Fruit fly (Drosophila melanogaster) whole organism, embryonic: Measurements from ENCODE around the gene CG44044.

Experiments
- CG10209 ChIP-seq: fragments of 200-800 bp; sonication (Bioruptor generic); optimal IDR thresholded peaks from 3 replicates; lab custom pipeline; 2017; ENCODE audit warnings: missing biosample characterization, mild to moderate bottlenecking, missing genetic modification characterization, missing genetic modification reagents
- CG12219 ChIP-seq: fragments of 200-800 bp; sonication (Bioruptor generic); optimal IDR thresholded peaks from 3 replicates; lab custom pipeline; 2018; ENCODE audit warnings: missing biosample characterization, mild to moderate bottlenecking, missing genetic modification characterization
- CG1233 ChIP-seq: fragments of 200-800 bp; sonication (Bioruptor generic); optimal IDR thresholded peaks from 4 replicates; lab custom pipeline; 2018; ENCODE audit warnings: missing biosample characterization, mild to moderate bottlenecking, missing genetic modification characterization
- CG12744 ChIP-seq: fragments of 200-800 bp; sonication (Bioruptor generic); optimal IDR thresholded peaks from 2 replicates; lab custom pipeline; 2016; ENCODE audit warnings: missing biosample characterization, missing genetic modification characterization
- CG12769 ChIP-seq: fragments of 200-800 bp; sonication (Bioruptor generic); optimal IDR thresholded peaks from 2 replicates; lab custom pipeline; 2019; ENCODE audit warnings: missing biosample characterization, mild to moderate bottlenecking, missing genetic modification characterization, moderate library complexity
- CG13624 ChIP-seq: fragments of 200-800 bp; sonication (Bioruptor generic); optimal IDR thresholded peaks from 2 replicates; lab custom pipeline; 2016; ENCODE audit warnings: missing biosample characterization, missing genetic modification characterization
- CG14710 ChIP-seq: fragments of 200-800 bp; sonication (Bioruptor generic); optimal IDR thresholded peaks from 3 replicates; lab custom pipeline; 2019; ENCODE audit warnings: missing biosample characterization, mild to moderate bottlenecking, missing genetic modification characterization, moderate library complexity
- CG15601 ChIP-seq: fragments of 200-800 bp; sonication (Bioruptor generic); optimal IDR thresholded peaks from 3 replicates; lab custom pipeline; 2019; ENCODE audit warnings: missing biosample characterization, mild to moderate bottlenecking, missing genetic modification characterization, moderate library complexity
- CG17568 ChIP-seq: fragments of 200-800 bp; sonication (Bioruptor generic); optimal IDR thresholded peaks from 2 replicates; lab custom pipeline; 2018; ENCODE audit warnings: missing biosample characterization, mild to moderate bottlenecking, missing genetic modification characterization, moderate library complexity
- CG18619 ChIP-seq: fragments of 200-800 bp; sonication (Bioruptor generic); optimal IDR thresholded peaks from 3 replicates; lab custom pipeline; 2017; ENCODE audit warnings: missing biosample characterization, mild to moderate bottlenecking, missing genetic modification characterization
- CG30020 ChIP-seq: fragments of 200-800 bp; optimal IDR thresholded peaks from 2 replicates; lab custom pipeline; 2019; ENCODE audit warnings: missing biosample characterization, mild to moderate bottlenecking, missing genetic modification characterization, moderate library complexity
- CG33557 ChIP-seq: fragments of 200-800 bp; sonication (Bioruptor generic); optimal IDR thresholded peaks from 2 replicates; lab custom pipeline; 2019; ENCODE audit warnings: missing biosample characterization, mild to moderate bottlenecking, missing genetic modification characterization, moderate library complexity
- CG3407 ChIP-seq: fragments of 200-800 bp; sonication (Bioruptor generic); optimal IDR thresholded peaks from 2 replicates; lab custom pipeline; 2018; ENCODE audit warnings: missing biosample characterization, mild to moderate bottlenecking, missing genetic modification characterization
- CG3726 ChIP-seq: fragments of 200-800 bp; sonication (Bioruptor generic); IDR thresholded peaks from 3 replicates; pipeline ENCODE4, ENCODE4 v1.3.6; 2022; ENCODE audit warnings: missing biosample characterization, missing genetic modification characterization
- CG3838 ChIP-seq: fragments of 200-800 bp; sonication (Bioruptor generic); optimal IDR thresholded peaks from 3 replicates; lab custom pipeline; 2016; ENCODE audit warnings: missing biosample characterization, missing genetic modification characterization
- CG8290 ChIP-seq, 3 experiments: fragments of 200-800 bp; sonication (Bioruptor generic); optimal IDR thresholded peaks; 2 replicates each; lab custom pipeline; 2016 to 2019; ENCODE audit warnings: missing biosample characterization in 3 of 3, missing genetic modification characterization in 3 of 3, mild to moderate bottlenecking in 2 of 3, moderate library complexity in 1 of 3
- E2f2 ChIP-seq: fragments of 200-800 bp; sonication (Bioruptor generic); IDR thresholded peaks from 2 replicates; pipeline ENCODE4 v1.3.6; 2022; ENCODE audit warnings: missing biosample characterization, missing genetic modification characterization
- Jarid2 ChIP-seq: fragments of 200-800 bp; sonication (Bioruptor generic); optimal IDR thresholded peaks from 3 replicates; lab custom pipeline; 2017; ENCODE audit warnings: mild to moderate bottlenecking, missing biosample characterization, missing genetic modification reagents, missing genetic modification characterization
- Lpt ChIP-seq: fragments of >200 bp; optimal IDR thresholded peaks from 2 replicates; lab custom pipeline; 2018; ENCODE audit warnings: missing biosample characterization, missing genetic modification characterization
- Pdp1 ChIP-seq, 2 experiments: fragments of 200-800 bp; sonication (Bioruptor generic); optimal IDR thresholded peaks; 3 replicates each; lab custom pipeline; 2016; ENCODE audit warnings: missing biosample characterization in 2 of 2, missing genetic modification characterization in 2 of 2, mild to moderate bottlenecking in 1 of 2, moderate library complexity in 1 of 2
- ab ChIP-seq: fragments of 200-800 bp; sonication (Bioruptor generic); optimal IDR thresholded peaks from 2 replicates; lab custom pipeline; 2016; ENCODE audit warnings: missing biosample characterization, missing genetic modification characterization
- bbx ChIP-seq: fragments of 200-800 bp; sonication (Bioruptor generic); IDR thresholded peaks from 2 replicates; pipeline ENCODE4 v1.3.6; 2022; ENCODE audit warnings: missing biosample characterization, missing genetic modification characterization; ENCODE audit not compliant: partially characterized antibody
- cg ChIP-seq: fragments of 200-800 bp; sonication (Bioruptor generic); optimal IDR thresholded peaks from 3 replicates; lab custom pipeline; 2019; ENCODE audit warnings: missing biosample characterization, mild to moderate bottlenecking, missing genetic modification characterization, moderate library complexity
- chinmo ChIP-seq: fragments of 200-800 bp; sonication (Bioruptor generic); IDR thresholded peaks from 4 replicates; pipeline ENCODE4 v1.3.6; 2022; ENCODE audit warnings: missing biosample characterization, missing genetic modification characterization; ENCODE audit not compliant: partially characterized antibody
- ci ChIP-seq: fragments of 200-800 bp; sonication (Bioruptor generic); IDR thresholded peaks from 3 replicates; pipeline ENCODE4 v1.3.6; 2022; ENCODE audit warnings: missing biosample characterization, missing genetic modification characterization
- crol ChIP-seq: fragments of 200-800 bp; sonication (Bioruptor generic); IDR thresholded peaks from 2 replicates; pipeline ENCODE4 v1.3.6; 2022; ENCODE audit warnings: missing biosample characterization, missing genetic modification characterization
- cwo ChIP-seq: fragments of 200-800 bp; sonication (Bioruptor generic); optimal IDR thresholded peaks from 3 replicates; lab custom pipeline; 2017; ENCODE audit warnings: missing biosample characterization, missing genetic modification characterization, mild to moderate bottlenecking, moderate library complexity, missing genetic modification reagents
- fd64A ChIP-seq: fragments of 200-800 bp; sonication (Bioruptor generic); optimal IDR thresholded peaks from 3 replicates; lab custom pipeline; 2018; ENCODE audit warnings: missing biosample characterization, mild to moderate bottlenecking, missing genetic modification characterization
- ftz-f1 ChIP-seq: fragments of 200-800 bp; sonication (Bioruptor generic); optimal IDR thresholded peaks from 2 replicates; lab custom pipeline; 2016; ENCODE audit warnings: missing biosample characterization, missing genetic modification characterization
- gsb-n ChIP-seq: fragments of 200-800 bp; sonication (Bioruptor generic); optimal IDR thresholded peaks from 3 replicates; lab custom pipeline; 2018; ENCODE audit warnings: missing biosample characterization, mild to moderate bottlenecking, missing genetic modification characterization
- hkb ChIP-seq, 2 experiments: fragments of 200-800 bp in 1 of 2; fragments of >200 bp in 1 of 2; sonication (Bioruptor generic) in 1 of 2; IDR thresholded peaks in 1 of 2; optimal IDR thresholded peaks in 1 of 2; 2 replicates each; pipeline versions ENCODE4 v1.3.6 to Lab custom; 2017 to 2022; ENCODE audit warnings: missing biosample characterization in 1 of 2, missing genetic modification characterization in 1 of 2
- ken ChIP-seq: fragments of 200-800 bp; sonication (Bioruptor generic); IDR thresholded peaks from 3 replicates; pipeline ENCODE4 v1.3.6; 2022; ENCODE audit warnings: missing biosample characterization, missing genetic modification characterization
- onecut ChIP-seq: fragments of 200-800 bp; sonication (Bioruptor generic); IDR thresholded peaks from 2 replicates; pipeline ENCODE4 v1.3.6; 2022; ENCODE audit warnings: missing biosample characterization, missing genetic modification characterization
- pan ChIP-seq, 4 experiments: fragments of >200 bp in 3 of 4; fragments of 200-800 bp in 1 of 4; sonication (Bioruptor generic) in 1 of 4; optimal IDR thresholded peaks in 3 of 4; IDR thresholded peaks in 1 of 4; 2 replicates each; pipeline versions ENCODE4 v1.3.6 to Lab custom; 2017 to 2022; ENCODE audit warnings: missing biosample characterization in 2 of 4, missing genetic modification characterization in 2 of 4, mixed read lengths in 1 of 4
- sens-2 ChIP-seq: fragments of 200-800 bp; sonication (Bioruptor generic); IDR thresholded peaks from 2 replicates; pipeline ENCODE4 v1.3.6; 2022; ENCODE audit warnings: missing biosample characterization, missing genetic modification characterization
- sna ChIP-seq: fragments of 200-800 bp; sonication (Bioruptor generic); IDR thresholded peaks from 2 replicates; pipeline ENCODE4 v1.3.6; 2022; ENCODE audit warnings: missing biosample characterization, missing genetic modification characterization; ENCODE audit not compliant: partially characterized antibody
- sqz ChIP-seq: fragments of 200-800 bp; sonication (Bioruptor generic); optimal IDR thresholded peaks from 3 replicates; lab custom pipeline; 2018; ENCODE audit warnings: missing biosample characterization, mild to moderate bottlenecking, missing genetic modification characterization
- tna ChIP-seq: fragments of 200-800 bp; sonication (Bioruptor generic); IDR thresholded peaks from 2 replicates; pipeline ENCODE4 v1.3.6; 2022; ENCODE audit warnings: missing biosample characterization, missing genetic modification characterization; ENCODE audit not compliant: partially characterized antibody

CG44044 gene

dm6 chr3R:16275890-16276619 lies 45.6 kb upstream of the CG44044 start (continued):
- no peak for TF ChIP-seq sna
- TF ChIP-seq Pdp1 (GFP tag; optimal IDR thresholded peaks at IDR 0.05; lab: Kevin White, UChicago): peak in 1 of 2 experiments; percentile 56
- no peak for TF ChIP-seq CG12744
- TF ChIP-seq CG8290 (GFP tag; optimal IDR thresholded peaks at IDR 0.05; lab: Kevin White, UChicago): peak; percentile 1
- peak in 1 of 2 experiments; percentile 1 for TF ChIP-seq CG8290 (tag; optimal IDR thresholded peaks at IDR 0.05; lab: Kevin White, UChicago)
- peak; percentile 54 for TF ChIP-seq CG33557 (GFP tag; lab: Kevin White, UChicago)
- peak; percentile 15 for TF ChIP-seq cwo (GFP tag; lab: Kevin White, UChicago)
- TF ChIP-seq sqz (GFP tag; lab: Kevin White, UChicago): peak; percentile 3
- no peak for TF ChIP-seq CG10209 (GFP tag; lab: Kevin White, UChicago)
- TF ChIP-seq Jarid2: peak; percentile 3
- TF ChIP-seq gsb-n (tag; lab: Kevin White, UChicago): peak; percentile 26
- no peak for TF ChIP-seq bbx (GFP tag; lab: Robert Waterston, UW)
- no peak for TF ChIP-seq CG18619 (GFP tag; lab: Kevin White, UChicago)
- 0 out of 2 replicates have a peak, but pooled peaks have one; percentile 22 for TF ChIP-seq tna (GFP tag; lab: Robert Waterston, UW)
- TF ChIP-seq CG13624 (GFP tag; lab: Kevin White, UChicago): no peak
- TF ChIP-seq onecut (GFP tag; lab: Robert Waterston, UW): peak; percentile 13; the same call in 1 of the 2 replicates
- peak; percentile 18 for TF ChIP-seq CG1233 (GFP tag; lab: Kevin White, UChicago)
- no peak for TF ChIP-seq E2f2 (GFP tag; lab: Robert Waterston, UW)
- TF ChIP-seq CG30020 (tag; lab: Kevin White, UChicago): no peak
- TF ChIP-seq ci: peak; percentile 43; the same call in 1 of the 3 replicates
- peak; percentile 43 for TF ChIP-seq ftz-f1 (GFP tag; lab: Kevin White, UChicago)
- no peak for TF ChIP-seq ken (GFP tag; lab: Robert Waterston, UW)
- peak; percentile 30 for TF ChIP-seq fd64A (GFP tag; lab: Kevin White, UChicago)
- peak; percentile 64 for TF ChIP-seq crol (GFP tag; lab: Robert Waterston, UW)
- peak; percentile 4 for TF ChIP-seq CG17568 (GFP tag; lab: Kevin White, UChicago)
- TF ChIP-seq CG15601 (tag; lab: Kevin White, UChicago): peak; percentile 50
- no peak for TF ChIP-seq ab (GFP tag; lab: Kevin White, UChicago)
- TF ChIP-seq chinmo: peak; percentile 30; the same call in 1 of the 4 replicates
- TF ChIP-seq hkb (optimal IDR thresholded peaks at IDR 0.05; lab: Kevin White, UChicago): no peak
- 0 out of 2 replicates have a peak, but pooled peaks have one; percentile 11 for TF ChIP-seq hkb (GFP tag; IDR thresholded peaks at IDR 0.05; lab: Robert Waterston, UW)
- TF ChIP-seq CG14710 (tag; lab: Kevin White, UChicago): no peak
- no peak for TF ChIP-seq pan (optimal IDR thresholded peaks at IDR 0.05; lab: Kevin White, UChicago)
- no peak for TF ChIP-seq pan (GFP tag; optimal IDR thresholded peaks at IDR 0.05 in 1 of 2, IDR thresholded peaks at IDR 0.05 in 1 of 2)
- peak; percentile 1 for TF ChIP-seq CG3838
- TF ChIP-seq CG12769: peak; percentile 1
- peak; percentile 9 for TF ChIP-seq CG3407 (GFP tag; lab: Kevin White, UChicago)
- TF ChIP-seq CG3726 (GFP tag; lab: Robert Waterston, UW): no peak
- TF ChIP-seq sens-2 (GFP tag; lab: Robert Waterston, UW): 0 out of 2 replicates have a peak, but pooled peaks have one; percentile 31
- no peak for TF ChIP-seq Lpt (GFP tag; lab: Kevin White, UChicago)
- peak; percentile 58 for TF ChIP-seq cg (GFP tag; lab: Kevin White, UChicago)
- peak; percentile 14 for TF ChIP-seq CG12219 (GFP tag; lab: Kevin White, UChicago)
